Worm (Caenorhabditis elegans) whole organism, late embryonic: ENCODE data around the gene tbc-13.

ENCODE experiments used
- K02D7.2 ChIP-seq: sonication (generic microtip); optimal IDR thresholded peaks from 2 replicates; lab custom pipeline; 2017; ENCODE audit warnings: mild to moderate bottlenecking, missing genetic modification characterization, missing compliant biosample characterization
- K09A11.1 ChIP-seq: sonication (generic microtip); optimal IDR thresholded peaks from 2 replicates; lab custom pipeline; 2017; ENCODE audit warnings: antibody characterized with exemption, mild to moderate bottlenecking, missing genetic modification characterization, missing compliant biosample characterization; ENCODE audit not compliant: insufficient read depth
- T23F11.4 ChIP-seq: fragments of 200-800 bp; sonication (Bioruptor generic); optimal IDR thresholded peaks from 2 replicates; lab custom pipeline; 2018; ENCODE audit warnings: mild to moderate bottlenecking, missing genetic modification characterization, missing compliant biosample characterization
- Y22D7AL.16 ChIP-seq: sonication (generic microtip); optimal IDR thresholded peaks from 2 replicates; lab custom pipeline; 2016; ENCODE audit warnings: missing genetic modification characterization, missing compliant biosample characterization
- ama-1 ChIP-seq: fragments of 150-350 bp; optimal IDR thresholded peaks from 2 replicates; lab custom pipeline; 2014
- ceh-14 ChIP-seq: sonication (generic microtip); optimal IDR thresholded peaks from 2 replicates; lab custom pipeline; 2016; ENCODE audit warnings: missing genotype, missing genetic modification characterization, missing compliant biosample characterization
- ceh-19 ChIP-seq: fragments of 200-800 bp; sonication (Bioruptor generic); optimal IDR thresholded peaks from 2 replicates; lab custom pipeline; 2018; ENCODE audit warnings: mild to moderate bottlenecking, missing genetic modification characterization, missing compliant biosample characterization
- ceh-30 ChIP-seq: fragments of 150-350 bp; optimal IDR thresholded peaks from 2 replicates; lab custom pipeline; 2014; ENCODE audit warnings: missing biosample characterization, missing genetic modification characterization
- ceh-31 ChIP-seq: sonication (generic microtip); optimal IDR thresholded peaks from 2 replicates; lab custom pipeline; 2016; ENCODE audit warnings: missing genetic modification characterization, missing compliant biosample characterization
- ceh-34 ChIP-seq: sonication (generic microtip); optimal IDR thresholded peaks from 2 replicates; lab custom pipeline; 2016; ENCODE audit warnings: mild to moderate bottlenecking, missing genetic modification characterization, missing compliant biosample characterization
- ceh-45 ChIP-seq: fragments of 200-800 bp; sonication (Bioruptor generic); IDR thresholded peaks from 2 replicates; pipeline ENCODE4 v1.3.6; 2022; ENCODE audit warnings: missing genetic modification reagents, missing genetic modification characterization, missing compliant biosample characterization
- ceh-48 ChIP-seq: sonication (generic microtip); optimal IDR thresholded peaks from 2 replicates; lab custom pipeline; 2016; ENCODE audit warnings: missing genetic modification characterization, inconsistent platforms, missing compliant biosample characterization
- che-1 ChIP-seq: sonication (generic microtip); optimal IDR thresholded peaks from 2 replicates; lab custom pipeline; 2016; ENCODE audit warnings: mild to moderate bottlenecking, missing genetic modification characterization, missing compliant biosample characterization
- dmd-4 ChIP-seq: sonication (generic microtip); optimal IDR thresholded peaks from 2 replicates; lab custom pipeline; 2016; ENCODE audit warnings: borderline replicate concordance, missing genetic modification characterization, missing compliant biosample characterization
- elt-2 ChIP-seq: sonication (generic microtip); optimal IDR thresholded peaks from 2 replicates; lab custom pipeline; 2016; ENCODE audit warnings: missing genetic modification reagents, missing genetic modification characterization, missing compliant biosample characterization
- elt-4 ChIP-seq: sonication (generic microtip); optimal IDR thresholded peaks from 2 replicates; lab custom pipeline; 2016; ENCODE audit warnings: missing genetic modification characterization, missing compliant biosample characterization
- eyg-1 ChIP-seq: sonication (generic microtip); optimal IDR thresholded peaks from 2 replicates; lab custom pipeline; 2016; ENCODE audit warnings: missing genotype, missing genetic modification characterization, missing compliant biosample characterization
- fax-1 ChIP-seq: sonication (generic microtip); optimal IDR thresholded peaks from 2 replicates; lab custom pipeline; 2016; ENCODE audit warnings: missing genotype, missing genetic modification characterization, missing compliant biosample characterization
- fkh-10 ChIP-seq: fragments of 150-350 bp; optimal IDR thresholded peaks from 2 replicates; lab custom pipeline; 2014; ENCODE audit warnings: missing biosample characterization, missing genetic modification reagents, missing genetic modification characterization
- hlh-6 ChIP-seq: sonication (generic microtip); optimal IDR thresholded peaks from 2 replicates; lab custom pipeline; 2016; ENCODE audit warnings: missing genotype, missing genetic modification characterization, missing compliant biosample characterization
- lim-6 ChIP-seq: sonication (generic microtip); optimal IDR thresholded peaks from 2 replicates; lab custom pipeline; 2016; ENCODE audit warnings: missing genetic modification characterization, missing compliant biosample characterization
- madf-2 ChIP-seq: sonication (generic microtip); optimal IDR thresholded peaks from 2 replicates; lab custom pipeline; 2017; ENCODE audit warnings: missing genetic modification characterization, missing compliant biosample characterization
- mec-3 ChIP-seq: sonication (generic microtip); optimal IDR thresholded peaks from 2 replicates; lab custom pipeline; 2016; ENCODE audit warnings: borderline replicate concordance, missing genetic modification characterization, missing compliant biosample characterization
- nfya-1 ChIP-seq: sonication (generic microtip); optimal IDR thresholded peaks from 2 replicates; lab custom pipeline; 2017; ENCODE audit warnings: missing genetic modification characterization, mild to moderate bottlenecking, missing compliant biosample characterization, antibody characterized with exemption, moderate library complexity
- nhr-11 ChIP-seq: fragments of 150-350 bp; optimal IDR thresholded peaks from 2 replicates; lab custom pipeline; 2014; ENCODE audit warnings: missing biosample characterization, missing genetic modification characterization
- nhr-232 ChIP-seq: sonication (generic microtip); optimal IDR thresholded peaks from 2 replicates; lab custom pipeline; 2016; ENCODE audit warnings: missing genetic modification characterization, missing compliant biosample characterization
- npax-4 ChIP-seq: sonication (generic microtip); optimal IDR thresholded peaks from 2 replicates; lab custom pipeline; 2016; ENCODE audit warnings: missing genetic modification characterization, missing compliant biosample characterization
- odd-2 ChIP-seq: sonication (generic microtip); optimal IDR thresholded peaks from 2 replicates; lab custom pipeline; 2017; ENCODE audit warnings: antibody characterized with exemption, mild to moderate bottlenecking, missing genetic modification characterization, missing compliant biosample characterization
- pag-3 ChIP-seq: sonication (generic microtip); optimal IDR thresholded peaks from 2 replicates; lab custom pipeline; 2016; ENCODE audit warnings: missing compliant biosample characterization, missing genetic modification characterization, borderline replicate concordance
- pha-2 ChIP-seq: sonication (generic microtip); optimal IDR thresholded peaks from 2 replicates; lab custom pipeline; 2017; ENCODE audit warnings: mild to moderate bottlenecking, missing genetic modification characterization, missing compliant biosample characterization
- pha-4 ChIP-seq: fragments of 150-350 bp; optimal IDR thresholded peaks from 2 replicates; lab custom pipeline; 2018; ENCODE audit warnings: missing biosample characterization, missing genetic modification reagents, missing genetic modification characterization
- pqm-1 ChIP-seq: sonication (generic microtip); optimal IDR thresholded peaks from 2 replicates; lab custom pipeline; 2016; ENCODE audit warnings: missing genetic modification characterization, missing compliant biosample characterization
- ref-2 ChIP-seq: sonication (generic microtip); optimal IDR thresholded peaks from 2 replicates; lab custom pipeline; 2016; ENCODE audit warnings: missing genetic modification characterization, missing compliant biosample characterization
- sox-2 ChIP-seq: fragments of 200-800 bp; sonication (Bioruptor generic); IDR thresholded peaks from 2 replicates; pipeline ENCODE4 v1.3.6; 2022; ENCODE audit warnings: missing genetic modification reagents, missing genetic modification characterization, missing compliant biosample characterization
- sox-4 ChIP-seq: sonication (generic microtip); optimal IDR thresholded peaks from 2 replicates; lab custom pipeline; 2017; ENCODE audit warnings: mild to moderate bottlenecking, missing genetic modification characterization, inconsistent platforms, missing compliant biosample characterization
- tbx-7 ChIP-seq: sonication (generic microtip); optimal IDR thresholded peaks from 2 replicates; lab custom pipeline; 2016; ENCODE audit warnings: missing genotype, missing genetic modification characterization, missing compliant biosample characterization
- ttx-3 ChIP-seq: sonication (generic microtip); optimal IDR thresholded peaks from 2 replicates; lab custom pipeline; 2016; ENCODE audit warnings: missing genetic modification reagents, missing genetic modification characterization, missing compliant biosample characterization
- unc-3 ChIP-seq, 2 experiments: fragments of 200-800 bp in 1 of 2; sonication (Bioruptor generic) in 1 of 2; sonication (generic microtip) in 1 of 2; conservative IDR thresholded peaks in 1 of 2; optimal IDR thresholded peaks in 1 of 2; 2 replicates each; pipeline versions ENCODE4 v1.3.6 to Lab custom; 2016 to 2022; ENCODE audit warnings: missing compliant biosample characterization in 2 of 2, missing genetic modification characterization in 2 of 2, missing genetic modification reagents in 1 of 2
- unc-42 ChIP-seq: sonication (generic microtip); optimal IDR thresholded peaks from 2 replicates; lab custom pipeline; 2016; ENCODE audit warnings: missing genotype, missing genetic modification characterization, missing compliant biosample characterization
- unc-55 ChIP-seq: sonication (generic microtip); optimal IDR thresholded peaks from 2 replicates; lab custom pipeline; 2017; ENCODE audit warnings: missing biosample characterization, missing genetic modification reagents, missing genetic modification characterization
- unc-86 ChIP-seq: sonication (generic microtip); optimal IDR thresholded peaks from 2 replicates; lab custom pipeline; 2016; ENCODE audit warnings: missing genetic modification characterization, missing compliant biosample characterization
- zip-5 ChIP-seq: sonication (generic microtip); optimal IDR thresholded peaks from 2 replicates; lab custom pipeline; 2016; ENCODE audit warnings: missing genetic modification characterization, missing compliant biosample characterization

The tbc-13 gene

DNA sequence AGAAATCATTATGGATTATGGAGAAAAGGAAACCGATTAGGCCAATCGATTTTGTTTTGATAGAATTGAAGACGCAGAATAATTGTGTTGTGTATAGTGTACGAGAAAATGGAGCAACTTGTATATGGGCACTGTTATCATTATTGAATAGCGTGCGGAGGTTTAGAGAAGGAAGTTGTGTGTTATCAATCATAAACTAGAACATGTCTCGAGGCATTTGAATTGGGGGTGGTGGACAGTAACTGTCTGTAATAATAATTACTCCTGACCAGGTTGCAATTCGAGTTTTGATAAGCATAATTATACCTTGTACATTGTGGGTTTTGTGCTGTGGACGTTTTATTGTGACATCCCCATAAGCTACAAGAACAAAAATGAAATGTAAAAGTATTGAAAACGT lies 18.1 kb upstream of the tbc-13 start, which contains the start of gene cdf-2:
cdf-2 (minus strand) TSS at position 149 of the 400 bp plus-strand sequence.
- TF ChIP-seq ceh-34 (tag; lab: Kevin White, UChicago) (no peak), che-1 (tag; lab: Kevin White, UChicago) (no peak), ceh-14 (tag; lab: Kevin White, UChicago) (no peak), odd-2 (tag; lab: Kevin White, UChicago) (no peak), ceh-45 (GFP tag; lab: Robert Waterston, UW) (no peak), pha-2 (no peak), pha-4 (tag; lab: Kevin White, UChicago) (no peak)

DNA sequence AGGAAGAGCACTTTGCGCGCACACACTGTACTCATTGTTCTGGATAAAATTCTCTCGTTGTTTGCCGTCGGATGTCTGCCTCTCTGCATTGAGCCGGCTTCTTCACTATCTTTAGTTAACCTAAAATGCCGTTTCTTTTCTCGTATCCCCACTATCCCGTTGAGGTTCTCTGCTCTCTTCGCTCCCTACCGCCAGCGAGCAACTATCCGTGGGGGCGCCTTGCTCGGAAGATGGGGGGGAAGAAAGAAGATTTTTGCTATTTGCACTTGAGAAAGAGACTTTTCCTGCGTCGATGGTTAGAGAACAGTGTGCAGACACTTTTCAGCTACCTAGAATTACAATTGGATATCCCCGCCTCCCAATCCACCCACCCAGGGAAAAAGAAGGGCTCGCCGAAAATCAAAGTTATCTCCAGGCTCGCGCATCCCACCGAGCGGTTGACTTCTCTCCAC lies 17.2 kb upstream of the tbc-13 start, which contains the start of gene myo-2:
myo-2 (plus strand) TSS at position 402 of the 452 bp plus-strand sequence.
- no peak for TF ChIP-seq unc-42 (tag; lab: Kevin White, UChicago)
- no peak for TF ChIP-seq ref-2 (tag; lab: Kevin White, UChicago)
- TF ChIP-seq tbx-7 (tag; lab: Kevin White, UChicago) = no peak
- no peak for TF ChIP-seq sox-2 (GFP tag; lab: Robert Waterston, UW)
- no peak for TF ChIP-seq fax-1
- TF ChIP-seq elt-2 (tag; lab: Kevin White, UChicago) = no peak
- no peak for TF ChIP-seq ama-1 (lab: Kevin White, UChicago)
- no peak for TF ChIP-seq ceh-19 (GFP tag; lab: Kevin White, UChicago)
- no peak for TF ChIP-seq ceh-30 (tag; lab: Kevin White, UChicago)
- no peak for TF ChIP-seq nhr-11 (tag; lab: Kevin White, UChicago)
- TF ChIP-seq T23F11.4 (GFP tag; lab: Kevin White, UChicago) = no peak
- no peak for TF ChIP-seq ceh-48 (tag; lab: Kevin White, UChicago)
- TF ChIP-seq ttx-3 (tag; lab: Kevin White, UChicago) = no peak
- no peak for TF ChIP-seq pqm-1 (tag; lab: Kevin White, UChicago)
- no peak for TF ChIP-seq sox-4 (tag; lab: Kevin White, UChicago)
- no peak for TF ChIP-seq fkh-10 (GFP tag; lab: Kevin White, UChicago)
- TF ChIP-seq nfya-1 (tag; lab: Kevin White, UChicago) = no peak
- no peak for TF ChIP-seq elt-4
- no peak for TF ChIP-seq lim-6 (tag; lab: Kevin White, UChicago)
- TF ChIP-seq, all 69 proteins: peak for 0

DNA sequence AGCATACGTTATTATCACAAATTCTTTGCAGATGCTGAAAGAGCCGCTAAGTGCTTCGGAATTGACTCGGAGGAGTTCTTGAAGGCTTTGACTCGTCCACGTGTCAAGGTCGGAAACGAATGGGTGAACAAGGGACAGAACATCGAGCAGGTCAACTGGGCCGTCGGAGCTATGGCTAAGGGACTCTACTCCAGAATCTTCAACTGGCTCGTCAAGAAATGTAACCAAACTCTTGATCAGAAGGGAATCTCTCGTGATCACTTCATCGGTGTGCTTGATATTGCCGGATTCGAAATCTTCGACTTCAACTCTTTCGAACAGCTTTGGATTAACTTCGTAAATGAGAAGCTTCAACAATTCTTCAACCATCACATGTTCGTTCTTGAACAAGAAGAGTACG lies 15.0 kb upstream of the tbc-13 start:
- TF ChIP-seq K09A11.1 (no peak), unc-55 (GFP tag; lab: Kevin White, UChicago) (no peak), unc-42 (tag; lab: Kevin White, UChicago) (no peak), pha-4 (tag; lab: Kevin White, UChicago) (no peak), unc-3 (GFP tag; conservative IDR thresholded peaks at IDR 0.05; lab: Robert Waterston, UW) (no peak), unc-3 (tag; optimal IDR thresholded peaks at IDR 0.05; lab: Kevin White, UChicago) (no peak), pag-3 (tag; lab: Kevin White, UChicago) (no peak), lim-6 (tag; lab: Kevin White, UChicago) (no peak), ceh-19 (GFP tag; lab: Kevin White, UChicago) (no peak), dmd-4 (tag; lab: Kevin White, UChicago) (no peak), zip-5 (tag; lab: Kevin White, UChicago) (no peak), ceh-14 (tag; lab: Kevin White, UChicago) (no peak)

DNA sequence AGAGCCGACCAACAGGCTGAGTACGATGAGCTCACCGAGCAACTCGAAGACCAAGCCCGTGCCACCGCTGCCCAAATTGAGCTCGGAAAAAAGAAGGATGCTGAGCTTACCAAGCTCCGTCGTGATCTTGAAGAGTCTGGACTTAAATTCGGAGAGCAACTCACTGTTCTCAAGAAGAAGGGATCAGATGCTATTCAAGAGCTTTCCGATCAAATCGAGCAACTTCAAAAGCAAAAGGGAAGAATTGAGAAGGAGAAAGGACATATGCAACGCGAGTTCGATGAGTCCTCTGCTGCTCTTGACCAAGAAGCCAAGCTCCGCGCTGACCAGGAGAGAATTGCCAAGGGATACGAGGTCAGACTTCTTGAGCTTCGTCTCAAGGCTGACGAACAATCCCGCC lies 12.6 kb upstream of the tbc-13 start:
- TF ChIP-seq K02D7.2 (tag; lab: Kevin White, UChicago) = no peak
- no peak for TF ChIP-seq unc-42 (tag; lab: Kevin White, UChicago)
- TF ChIP-seq ceh-19 (GFP tag; lab: Kevin White, UChicago) = no peak
- TF ChIP-seq mec-3 (tag; lab: Kevin White, UChicago) = no peak
- no peak for TF ChIP-seq nhr-11 (tag; lab: Kevin White, UChicago)
- no peak for TF ChIP-seq nhr-232 (tag; lab: Kevin White, UChicago)
- TF ChIP-seq madf-2 = no peak
- TF ChIP-seq sox-4 (tag; lab: Kevin White, UChicago) = no peak
- TF ChIP-seq pqm-1 (tag; lab: Kevin White, UChicago) = no peak
- no peak for TF ChIP-seq ceh-31 (tag; lab: Kevin White, UChicago)
- no peak for TF ChIP-seq dmd-4 (tag; lab: Kevin White, UChicago)
- no peak for TF ChIP-seq npax-4 (tag; lab: Kevin White, UChicago)
- TF ChIP-seq pha-2 = no peak
- TF ChIP-seq eyg-1 (tag; lab: Kevin White, UChicago) = no peak
- no peak for TF ChIP-seq ceh-48 (tag; lab: Kevin White, UChicago)
- no peak for TF ChIP-seq Y22D7AL.16 (tag; lab: Kevin White, UChicago)
- no peak for TF ChIP-seq unc-86 (tag; lab: Kevin White, UChicago)
- TF ChIP-seq ttx-3 (tag; lab: Kevin White, UChicago) = no peak
- no peak for TF ChIP-seq hlh-6 (tag; lab: Kevin White, UChicago)
- TF ChIP-seq, all 69 proteins: peak for 0
